Worm (Caenorhabditis elegans): ENCODE data around the gene twk-42.

Gene twk-42

DNA sequence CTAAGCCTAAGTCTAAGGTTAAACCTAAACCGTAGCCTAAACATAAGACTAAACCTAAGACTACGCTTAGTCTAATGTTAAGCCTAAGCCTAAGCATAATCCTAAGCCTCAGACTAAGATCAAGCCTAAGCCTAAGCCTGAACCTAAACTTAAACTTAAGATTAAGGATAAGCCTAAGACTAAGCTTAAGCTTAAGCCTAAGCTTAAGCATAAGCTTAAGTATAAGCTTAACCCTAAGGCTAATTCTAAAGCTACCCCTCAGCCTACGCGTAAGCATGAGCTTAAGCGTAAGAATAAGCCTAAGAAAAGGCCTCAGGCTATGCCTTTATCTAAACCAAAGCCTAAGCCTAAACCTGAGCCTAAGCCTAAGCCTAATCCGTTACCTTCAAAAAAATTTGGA, 4.1 kb downstream of the twk-42 start:
- TF ChIP-seq nhr-6 (tag; optimal IDR thresholded peaks at IDR 0.05) (no peak), ZK337.2 (GFP tag; IDR thresholded peaks at IDR 0.05) (no peak), dmd-9 (GFP tag; IDR thresholded peaks at IDR 0.05) (no peak), lin-15B (tag; optimal IDR thresholded peaks at IDR 0.05) (no peak), zfp-2 (tag; optimal IDR thresholded peaks at IDR 0.05) (no peak), F44E2.7 (GFP tag; IDR thresholded peaks at IDR 0.05) (no peak), unc-39 (tag; optimal IDR thresholded peaks at IDR 0.05) (no peak), lim-7 (GFP tag; IDR thresholded peaks at IDR 0.05) (no peak), php-3 (GFP tag; IDR thresholded peaks at IDR 0.05) (no peak), nhr-25 (tag; optimal IDR thresholded peaks at IDR 0.05; ENCODE audit: borderline replicate concordance, insufficient read depth) (no peak), ces-1 (GFP tag; optimal IDR thresholded peaks at IDR 0.05) (no peak), R02D3.7 (tag; optimal IDR thresholded peaks at IDR 0.05) (no peak), ceh-62 (tag; optimal IDR thresholded peaks at IDR 0.05) (no peak)

DNA sequence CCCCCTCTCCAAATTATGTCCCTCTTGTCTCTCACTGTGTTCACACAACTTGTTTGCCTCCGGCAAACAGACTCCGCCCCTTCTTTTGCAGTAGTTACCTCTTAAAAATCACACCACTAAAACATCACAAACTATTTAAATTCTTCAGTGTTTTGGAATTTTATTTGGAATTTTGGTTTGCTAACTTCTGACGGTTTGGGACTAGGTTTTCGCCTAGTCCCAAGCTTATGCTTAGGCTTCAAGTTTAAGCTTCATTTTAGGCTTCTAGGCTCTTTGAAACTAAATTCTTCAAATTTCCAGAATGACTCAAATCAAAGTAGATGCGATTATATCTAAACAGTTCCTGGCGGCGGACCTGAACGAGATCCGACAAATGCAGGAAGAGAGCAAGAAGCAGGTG, 7.7 kb downstream of the twk-42 start, which contains the start of gene fat-5:
fat-5 (plus strand) TSS at position 301 of the 400 bp plus-strand sequence.
- TF ChIP-seq unc-62 (GFP tag; optimal IDR thresholded peaks at IDR 0.05 in 1 of 2) (no peak), unc-62 (tag; optimal IDR thresholded peaks at IDR 0.05) (no peak), aha-1 (tag) (peak; percentile 41)

DNA sequence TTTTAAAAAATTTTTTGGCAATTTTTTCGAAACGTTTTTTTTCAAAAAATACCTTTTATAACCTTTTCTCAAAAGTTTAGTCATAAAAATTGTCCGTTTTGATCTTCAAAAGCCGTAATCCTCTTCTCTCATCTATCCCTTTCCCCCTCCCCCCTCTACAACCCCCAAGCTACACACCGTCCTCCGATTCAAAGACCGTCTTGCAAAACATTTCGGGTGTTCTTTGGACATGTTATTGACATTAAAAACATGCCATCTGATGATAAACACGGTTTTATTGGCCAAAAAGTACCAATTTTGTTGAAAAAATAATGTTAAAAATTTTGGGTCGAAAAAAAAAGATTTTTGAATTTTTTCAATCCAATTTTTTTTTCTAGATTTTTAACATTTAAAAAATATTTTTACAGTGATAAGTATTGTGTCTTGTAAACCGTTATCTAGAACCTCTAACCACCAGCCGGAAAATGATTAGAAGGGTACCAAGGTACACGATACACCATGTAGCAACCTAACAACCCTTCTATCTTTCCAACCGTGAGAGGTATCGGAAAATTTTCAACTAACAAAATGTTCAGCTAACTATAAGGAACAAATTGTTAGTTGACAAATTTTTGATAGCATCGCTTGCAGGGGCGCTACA, 9.2 kb downstream of the twk-42 start:
- TF ChIP-seq hlh-30 (tag; optimal IDR thresholded peaks at IDR 0.05; ENCODE audit: insufficient read depth) (no peak), duxl-1 (tag; optimal IDR thresholded peaks at IDR 0.05; ENCODE audit: poor library complexity) (no peak), spr-1 (tag; optimal IDR thresholded peaks at IDR 0.05) (no peak), ztf-7 (tag; optimal IDR thresholded peaks at IDR 0.05) (no peak), nhr-11 (tag; optimal IDR thresholded peaks at IDR 0.05) (peak; percentile 3), nhr-28 (tag; optimal IDR thresholded peaks at IDR 0.05) (peak; percentile 36), daf-16 (GFP tag; optimal IDR thresholded peaks at IDR 0.05) (no peak), daf-16 (tag; optimal IDR thresholded peaks at IDR 0.05) (peak; percentile 91), hlh-11 (tag; optimal IDR thresholded peaks at IDR 0.05) (peak; percentile 29)

DNA sequence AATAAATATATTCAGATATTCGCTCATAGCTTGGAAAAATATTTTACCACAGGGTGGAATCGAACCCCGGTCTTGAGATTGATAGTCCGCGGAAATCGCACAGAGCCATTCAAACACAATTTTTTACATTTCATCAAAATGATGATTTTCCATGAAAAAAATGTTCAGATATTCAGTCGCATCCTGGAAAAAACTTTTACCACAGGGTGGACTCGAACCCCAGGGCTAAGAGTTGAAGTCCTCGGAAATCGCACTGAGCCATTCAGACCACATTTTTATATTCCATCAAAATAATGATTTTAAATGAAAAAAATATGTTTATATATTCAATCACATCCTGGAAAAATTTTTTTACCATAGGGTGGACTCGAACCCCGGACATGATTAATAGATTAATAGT, 9.9 kb downstream of the twk-42 start:
- TF ChIP-seq nhr-10 (tag; optimal IDR thresholded peaks at IDR 0.05) (no peak), ceh-62 (tag; optimal IDR thresholded peaks at IDR 0.05) (no peak), F49E8.2 (tag; optimal IDR thresholded peaks at IDR 0.05; ENCODE audit: borderline replicate concordance) (no peak), lin-38 (GFP tag; IDR thresholded peaks at IDR 0.05) (0 out of 2 replicates have a peak, but pooled peaks have one; percentile 22), D1046.2 (GFP tag; IDR thresholded peaks at IDR 0.05) (no peak)

DNA sequence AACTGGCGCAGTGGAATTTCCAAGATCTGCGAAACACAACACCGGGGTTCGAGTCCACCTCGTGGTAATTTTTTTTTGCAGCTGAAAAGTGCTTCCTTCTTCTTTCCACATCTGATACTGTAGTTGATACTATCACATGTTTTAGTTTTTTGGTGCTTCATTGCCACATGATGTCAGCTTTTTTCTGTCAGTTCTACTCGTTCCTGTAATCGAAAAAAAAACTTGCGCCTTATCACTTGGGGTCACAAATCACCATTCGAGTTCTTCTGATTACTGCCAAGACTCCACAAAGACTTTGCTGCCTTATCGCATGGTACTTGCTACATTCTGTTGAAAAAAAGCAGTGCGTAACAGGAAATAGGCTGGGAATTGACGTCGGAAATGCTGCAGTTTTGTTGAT, 10.7 kb downstream of the twk-42 start:
- TF ChIP-seq php-3 (GFP tag; IDR thresholded peaks at IDR 0.05) (peak; percentile 85), fos-1 (tag; optimal IDR thresholded peaks at IDR 0.05) (no peak), mdl-1 (tag; optimal IDR thresholded peaks at IDR 0.05) (peak in 1 of 2 experiments; percentile 41), set-16 (GFP tag; IDR thresholded peaks at IDR 0.05) (no peak), saeg-2 (GFP tag; IDR thresholded peaks at IDR 0.05) (peak; percentile 72; the same call in 1 of the 2 replicates), hlh-30 (tag; optimal IDR thresholded peaks at IDR 0.05; ENCODE audit: insufficient read depth) (peak; percentile 53), pqm-1 (tag; optimal IDR thresholded peaks at IDR 0.05) (peak; percentile 98), duxl-1 (tag; optimal IDR thresholded peaks at IDR 0.05; ENCODE audit: poor library complexity) (no peak), aly-2 (tag; optimal IDR thresholded peaks at IDR 0.05) (no peak), aha-1 (tag) (peak; percentile 85), nhr-77 (tag; optimal IDR thresholded peaks at IDR 0.05) (peak; percentile 78), vab-7 (GFP tag; IDR thresholded peaks at IDR 0.05) (no peak), lin-1 (GFP tag; IDR thresholded peaks at IDR 0.05) (peak; percentile 85; the same call in 1 of the 2 replicates), dve-1 (tag; optimal IDR thresholded peaks at IDR 0.05; ENCODE audit: insufficient read depth) (peak; percentile 87), ceh-20 (GFP tag; IDR thresholded peaks at IDR 0.05) (peak; percentile 37; the same call in 1 of the 2 replicates), hlh-11 (tag; optimal IDR thresholded peaks at IDR 0.05) (peak; percentile 91), unc-130 (GFP tag; optimal IDR thresholded peaks at IDR 0.05) (no peak), nhr-48 (tag; optimal IDR thresholded peaks at IDR 0.05) (peak; percentile 70), ceh-32 (tag; optimal IDR thresholded peaks at IDR 0.05; ENCODE audit: poor library complexity) (no peak), gei-8 (GFP tag; optimal IDR thresholded peaks at IDR 0.05) (no peak), daf-16 (GFP tag; optimal IDR thresholded peaks at IDR 0.05) (no peak), daf-16 (tag; optimal IDR thresholded peaks at IDR 0.05) (peak; percentile 94)

All from whole organism, L4 larva.